Worm (Caenorhabditis elegans): ENCODE results near the gene hlh-12.

DNA sequence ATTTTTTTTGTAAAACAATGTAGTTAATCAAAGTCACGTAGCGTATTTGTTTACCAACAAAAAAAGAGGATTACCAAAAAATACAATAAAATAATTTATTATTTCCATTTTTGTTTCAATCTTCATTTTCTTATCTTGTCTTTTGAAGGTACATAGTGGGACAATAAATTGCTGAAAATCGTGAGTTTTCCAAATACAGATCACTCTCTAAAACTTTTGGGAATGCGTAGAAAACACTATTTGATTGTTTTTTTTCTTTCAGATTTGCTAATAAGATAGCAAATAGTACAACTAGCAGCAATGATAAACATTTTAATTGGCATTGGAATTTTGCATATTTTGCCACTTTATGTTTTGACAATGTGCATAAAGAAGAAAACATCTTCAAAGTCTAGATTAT is 22.1 kb upstream of the hlh-12 start, which contains the start of gene C28C12.1:
- no peak for TF ChIP-seq unc-62 (GFP tag; optimal IDR thresholded peaks at IDR 0.05)
- no peak for TF ChIP-seq ztf-11 (tag; optimal IDR thresholded peaks at IDR 0.05)
- no peak for TF ChIP-seq lsy-2 (tag; optimal IDR thresholded peaks at IDR 0.05)
- TF ChIP-seq pha-4 (tag; optimal IDR thresholded peaks at IDR 0.05) = no peak
- TF ChIP-seq ces-1 (GFP tag; optimal IDR thresholded peaks at IDR 0.05) = no peak
- no peak for TF ChIP-seq mep-1 (tag; optimal IDR thresholded peaks at IDR 0.05)
- TF ChIP-seq elt-3 (tag; optimal IDR thresholded peaks at IDR 0.05) = no peak
- no peak for TF ChIP-seq nhr-76 (tag; optimal IDR thresholded peaks at IDR 0.05)
- no peak for TF ChIP-seq bed-3 (GFP tag; optimal IDR thresholded peaks at IDR 0.05)
- no peak for TF ChIP-seq zip-8 (tag; optimal IDR thresholded peaks at IDR 0.05)
- no peak for TF ChIP-seq nhr-12 (tag; optimal IDR thresholded peaks at IDR 0.05)
